Worm (Caenorhabditis elegans): ENCODE data around the gene mac-1.
A peak's percentile ranks its signal among the peaks of the same experiment; 100 is the strongest.

The mac-1 gene

DNA sequence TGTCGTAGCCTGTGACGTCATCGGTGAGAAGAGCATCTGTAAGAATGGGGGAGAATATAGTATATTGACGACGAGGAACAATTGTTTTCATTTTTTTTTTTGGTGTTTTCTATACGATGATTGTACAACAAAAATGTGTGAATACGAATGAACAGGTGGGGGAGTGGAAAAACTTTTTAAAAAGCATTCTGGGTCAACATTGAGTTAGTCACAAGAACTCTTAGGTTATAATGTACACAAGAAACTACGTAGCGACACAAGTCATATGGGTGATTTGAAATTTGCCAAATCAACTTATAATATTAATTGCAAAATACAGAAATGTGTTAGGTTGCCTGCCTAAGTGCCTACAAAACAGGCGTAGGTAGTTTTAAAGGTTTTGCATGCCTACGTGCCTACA lies 36.6 kb downstream of the mac-1 start:
- TF ChIP-seq mes-2 (tag; optimal IDR thresholded peaks at IDR 0.05; ENCODE audit: poor library complexity, severe bottlenecking) (no peak), lin-1 (GFP tag; IDR thresholded peaks at IDR 0.05) (no peak), Y5F2A.4 (GFP tag; optimal IDR thresholded peaks at IDR 0.05) (no peak), ceh-32 (tag; optimal IDR thresholded peaks at IDR 0.05; ENCODE audit: poor library complexity) (no peak), zip-2 (tag; optimal IDR thresholded peaks at IDR 0.05) (no peak), Y48G9A.11 (GFP tag; IDR thresholded peaks at IDR 0.05) (no peak), nhr-102 (tag; optimal IDR thresholded peaks at IDR 0.05) (no peak), Y75B8A.6 (GFP tag; IDR thresholded peaks at IDR 0.05) (no peak), arid-1 (GFP tag; conservative IDR thresholded peaks at IDR 0.05) (no peak), F26F4.8 (GFP tag; conservative IDR thresholded peaks at IDR 0.05) (no peak), aly-2 (tag; optimal IDR thresholded peaks at IDR 0.05) (no peak), mxl-3 (GFP tag; optimal IDR thresholded peaks at IDR 0.05) (no peak), tag-97 (GFP tag; IDR thresholded peaks at IDR 0.05) (no peak), ama-1 (optimal IDR thresholded peaks at IDR 0.05) (no peak), ztf-11 (tag; optimal IDR thresholded peaks at IDR 0.05) (no peak), nhr-41 (GFP tag; IDR thresholded peaks at IDR 0.05) (no peak), tra-1 (GFP tag; IDR thresholded peaks at IDR 0.05) (no peak)

- TF ChIP-seq hlh-11 (tag; optimal IDR thresholded peaks at IDR 0.05) = no peak
- peak; percentile 87 for TF ChIP-seq aha-1 (tag)
These were observed 37.2 kb downstream of the mac-1 start for ce11 chrII:13283486-13283885.

- TF ChIP-seq set-16 (GFP tag; IDR thresholded peaks at IDR 0.05) (peak; percentile 80), madf-5 (GFP tag; IDR thresholded peaks at IDR 0.05) (0 out of 4 replicates have a peak, but pooled peaks of 1 of the 2 experiments have one; percentile 60), snpc-4 (tag; optimal IDR thresholded peaks at IDR 0.05) (no peak)
These were observed 38.1 kb downstream of the mac-1 start for ce11 chrII:13282566-13282965.

ce11 chrII:13279216-13280123 lies 41.2 kb downstream of the mac-1 start:
- TF ChIP-seq hlh-30 (tag; optimal IDR thresholded peaks at IDR 0.05; ENCODE audit: insufficient read depth) (peak; percentile 26), vab-7 (GFP tag; IDR thresholded peaks at IDR 0.05) (no peak), dpl-1 (GFP tag; optimal IDR thresholded peaks at IDR 0.05) (peak; percentile 35), R02D3.7 (tag; optimal IDR thresholded peaks at IDR 0.05) (no peak), set-16 (GFP tag; IDR thresholded peaks at IDR 0.05) (peak; percentile 94), hlh-11 (tag; optimal IDR thresholded peaks at IDR 0.05) (peak; percentile 8), nhr-237 (tag; optimal IDR thresholded peaks at IDR 0.05) (no peak), ceh-20 (GFP tag; IDR thresholded peaks at IDR 0.05) (no peak), nhr-10 (tag; optimal IDR thresholded peaks at IDR 0.05) (no peak), sdz-12 (GFP tag; optimal IDR thresholded peaks at IDR 0.05) (no peak), mdt-29 (GFP tag; IDR thresholded peaks at IDR 0.05) (peak; percentile 51; the same call in 1 of the 2 replicates), daf-16 (GFP tag; optimal IDR thresholded peaks at IDR 0.05) (no peak), daf-16 (tag; optimal IDR thresholded peaks at IDR 0.05) (no peak), unc-62 (GFP tag; optimal IDR thresholded peaks at IDR 0.05 in 1 of 2) (peak in 1 of 2 experiments; percentile 86), unc-62 (tag; optimal IDR thresholded peaks at IDR 0.05) (no peak), ctbp-1 (GFP tag; IDR thresholded peaks at IDR 0.05) (no peak), saeg-2 (GFP tag; IDR thresholded peaks at IDR 0.05) (no peak), lin-13 (GFP tag; optimal IDR thresholded peaks at IDR 0.05) (no peak), nhr-77 (tag; optimal IDR thresholded peaks at IDR 0.05) (no peak), mdl-1 (tag; optimal IDR thresholded peaks at IDR 0.05) (no peak), F26F4.8 (GFP tag; conservative IDR thresholded peaks at IDR 0.05) (no peak), lsy-2 (tag; optimal IDR thresholded peaks at IDR 0.05) (no peak), spr-3 (GFP tag; optimal IDR thresholded peaks at IDR 0.05) (no peak), ceh-82 (tag; optimal IDR thresholded peaks at IDR 0.05) (no peak), nhr-11 (tag; optimal IDR thresholded peaks at IDR 0.05) (no peak), jun-1 (tag; optimal IDR thresholded peaks at IDR 0.05) (no peak), cey-2 (tag; optimal IDR thresholded peaks at IDR 0.05; ENCODE audit: borderline replicate concordance, insufficient read depth) (no peak)
